Worm (Caenorhabditis elegans) whole organism, L1 larva: Measurements from ENCODE around the gene F17A2.16.

Experiments used
- C04F5.9 ChIP-seq: sonication (generic microtip); optimal IDR thresholded peaks from 2 replicates; lab custom pipeline; 2016; ENCODE audit warnings: missing genetic modification characterization, missing compliant biosample characterization
- C16A3.4 ChIP-seq: fragments of 150-350 bp; optimal IDR thresholded peaks from 2 replicates; lab custom pipeline; 2014; ENCODE audit warnings: missing biosample characterization, missing genetic modification characterization
- aha-1 ChIP-seq: fragments of 150-350 bp; optimal IDR thresholded peaks from 2 replicates; lab custom pipeline; 2014; ENCODE audit warnings: missing biosample characterization, missing genetic modification characterization
- alr-1 ChIP-seq: fragments of 200-800 bp; sonication (Bioruptor generic); optimal IDR thresholded peaks from 2 replicates; lab custom pipeline; 2018; ENCODE audit warnings: borderline replicate concordance, mild to moderate bottlenecking, missing genetic modification characterization, missing compliant biosample characterization
- ama-1 ChIP-seq: fragments of 150-350 bp; optimal IDR thresholded peaks from 2 replicates; lab custom pipeline; 2014
- blmp-1 ChIP-seq: fragments of 150-350 bp; optimal IDR thresholded peaks from 2 replicates; lab custom pipeline; 2014; ENCODE audit warnings: missing biosample characterization, missing genetic modification characterization
- ceh-82 ChIP-seq, 3 experiments: fragments of 150-350 bp in 1 of 3; sonication (generic microtip) in 2 of 3; optimal IDR thresholded peaks; 2 replicates each; lab custom pipeline; 2014 to 2017; ENCODE audit warnings: missing biosample characterization in 3 of 3, missing genetic modification characterization in 3 of 3
- ceh-88 ChIP-seq: fragments of 200-800 bp; sonication (Bioruptor generic); IDR thresholded peaks from 2 replicates; pipeline ENCODE4 v1.3.6; 2022; ENCODE audit warnings: missing genetic modification characterization, missing compliant biosample characterization
- dsc-1 ChIP-seq: sonication (generic microtip); optimal IDR thresholded peaks from 2 replicates; lab custom pipeline; 2016; ENCODE audit warnings: mild to moderate bottlenecking, missing genetic modification characterization, missing compliant biosample characterization
- efl-1 ChIP-seq, 4 experiments: fragments of 150-350 bp; optimal IDR thresholded peaks in 3 of 4; peaks in 1 of 4; 1 replicate in 1 of 4; 2 replicates in 3 of 4; lab custom pipeline; 2014; ENCODE audit warnings: missing biosample characterization in 2 of 4, missing genetic modification characterization in 2 of 4, missing genetic modification reagents in 2 of 4
- efl-3 ChIP-seq: fragments of 200-800 bp; sonication (Bioruptor generic); optimal IDR thresholded peaks from 2 replicates; lab custom pipeline; 2018; ENCODE audit warnings: mild to moderate bottlenecking, missing genetic modification characterization, missing compliant biosample characterization
- elt-3 ChIP-seq, 6 experiments: fragments of 150-350 bp in 1 of 6; sonication (generic microtip); optimal IDR thresholded peaks; 2 replicates each; lab custom pipeline; 2017 to 2018; ENCODE audit warnings: missing biosample characterization in 6 of 6, missing genetic modification characterization in 6 of 6, inconsistent platforms in 1 of 6
- ets-5 ChIP-seq: fragments of 200-800 bp; sonication (Bioruptor generic); IDR thresholded peaks from 2 replicates; pipeline ENCODE4 v1.3.6; 2022; ENCODE audit warnings: missing genetic modification characterization, missing compliant biosample characterization
- fkh-8 ChIP-seq: sonication (generic microtip); optimal IDR thresholded peaks from 2 replicates; lab custom pipeline; 2016; ENCODE audit warnings: mild to moderate bottlenecking, missing genetic modification characterization, missing compliant biosample characterization
- fos-1 ChIP-seq: fragments of 150-350 bp; optimal IDR thresholded peaks from 2 replicates; lab custom pipeline; 2014; ENCODE audit warnings: missing biosample characterization, missing genetic modification characterization
- grh-1 ChIP-seq: fragments of 200-800 bp; sonication (Bioruptor generic); IDR thresholded peaks from 2 replicates; pipeline ENCODE4 v1.3.6; 2022; ENCODE audit warnings: missing genetic modification reagents, missing genetic modification characterization, missing compliant biosample characterization
- irx-1 ChIP-seq: sonication (generic microtip); optimal IDR thresholded peaks from 2 replicates; lab custom pipeline; 2016; ENCODE audit warnings: missing genetic modification characterization, missing compliant biosample characterization
- jun-1 ChIP-seq: fragments of 150-350 bp; optimal IDR thresholded peaks from 2 replicates; lab custom pipeline; 2014; ENCODE audit warnings: missing biosample characterization, missing genetic modification reagents, missing genetic modification characterization
- lin-14 ChIP-seq: fragments of 200-800 bp; sonication (Bioruptor generic); optimal IDR thresholded peaks from 2 replicates; lab custom pipeline; 2018; ENCODE audit warnings: mild to moderate bottlenecking, missing genetic modification characterization, moderate library complexity, missing compliant biosample characterization
- lin-35 ChIP-seq, 2 experiments: fragments of 150-350 bp; optimal IDR thresholded peaks; 2 replicates each; lab custom pipeline; 2014; ENCODE audit warnings: missing biosample characterization in 2 of 2, missing genetic modification characterization in 2 of 2, missing genetic modification reagents in 2 of 2
- lin-39 ChIP-seq: fragments of 150-350 bp; optimal IDR thresholded peaks from 2 replicates; lab custom pipeline; 2014; ENCODE audit warnings: missing biosample characterization, missing genetic modification reagents, missing genetic modification characterization
- lir-3 ChIP-seq: sonication (generic microtip); optimal IDR thresholded peaks from 2 replicates; lab custom pipeline; 2016; ENCODE audit warnings: mild to moderate bottlenecking, missing genetic modification characterization, moderate library complexity, missing compliant biosample characterization; ENCODE audit not compliant: poor library complexity
- mdl-1 ChIP-seq, 2 experiments: fragments of 150-350 bp; optimal IDR thresholded peaks; 2 replicates each; lab custom pipeline; 2014 to 2017; ENCODE audit warnings: missing biosample characterization in 2 of 2, missing genetic modification characterization in 2 of 2, inconsistent platforms in 1 of 2
- mep-1 ChIP-seq: fragments of 150-350 bp; optimal IDR thresholded peaks from 2 replicates; lab custom pipeline; 2014; ENCODE audit warnings: missing biosample characterization, missing genetic modification characterization
- nhr-19 ChIP-seq: fragments of 200-800 bp; sonication (Bioruptor generic); conservative IDR thresholded peaks from 2 replicates; pipeline ENCODE4 v1.3.6; 2022; ENCODE audit warnings: missing genetic modification characterization, missing compliant biosample characterization
- nhr-20 ChIP-seq: sonication (generic microtip); optimal IDR thresholded peaks from 2 replicates; lab custom pipeline; 2016; ENCODE audit warnings: mild to moderate bottlenecking, missing genetic modification characterization, missing compliant biosample characterization
- nhr-47 ChIP-seq: sonication (generic microtip); optimal IDR thresholded peaks from 2 replicates; lab custom pipeline; 2016; ENCODE audit warnings: mild to moderate bottlenecking, missing genetic modification characterization, moderate library complexity, missing compliant biosample characterization
- nhr-71 ChIP-seq: sonication (generic microtip); optimal IDR thresholded peaks from 2 replicates; lab custom pipeline; 2016; ENCODE audit warnings: mild to moderate bottlenecking, missing genetic modification characterization, moderate library complexity, missing compliant biosample characterization
- nhr-77 ChIP-seq: fragments of 150-350 bp; optimal IDR thresholded peaks from 2 replicates; lab custom pipeline; 2014; ENCODE audit warnings: missing biosample characterization, missing genetic modification characterization
- nhr-85 ChIP-seq: sonication (generic microtip); peaks from one replicate; lab custom pipeline; 2016; ENCODE audit warnings: missing genetic modification characterization, inconsistent platforms, missing compliant biosample characterization
- nhr-90 ChIP-seq: sonication (generic microtip); optimal IDR thresholded peaks from 2 replicates; lab custom pipeline; 2016; ENCODE audit warnings: mild to moderate bottlenecking, missing genetic modification characterization, missing compliant biosample characterization; ENCODE audit not compliant: poor library complexity
- pax-3 ChIP-seq: fragments of 200-800 bp; sonication (Bioruptor generic); optimal IDR thresholded peaks from 2 replicates; lab custom pipeline; 2018; ENCODE audit warnings: mild to moderate bottlenecking, missing genetic modification characterization, moderate library complexity, missing compliant biosample characterization
- rnt-1 ChIP-seq: sonication (generic microtip); optimal IDR thresholded peaks from 2 replicates; lab custom pipeline; 2016; ENCODE audit warnings: mild to moderate bottlenecking, missing genetic modification characterization, moderate library complexity, missing compliant biosample characterization
- snpc-4 ChIP-seq: fragments of 150-350 bp; optimal IDR thresholded peaks from 2 replicates; lab custom pipeline; 2014; ENCODE audit warnings: missing biosample characterization, missing genetic modification characterization
- snu-23 ChIP-seq: sonication (generic microtip); optimal IDR thresholded peaks from 2 replicates; lab custom pipeline; 2016; ENCODE audit warnings: missing genetic modification characterization, missing compliant biosample characterization
- sox-4 ChIP-seq: sonication (generic microtip); optimal IDR thresholded peaks from 2 replicates; lab custom pipeline; 2016; ENCODE audit warnings: missing genetic modification characterization, missing compliant biosample characterization
- sptf-1 ChIP-seq: fragments of 150-350 bp; optimal IDR thresholded peaks from 2 replicates; lab custom pipeline; 2014; ENCODE audit warnings: missing biosample characterization, missing genetic modification characterization
- sup-37 ChIP-seq: fragments of 200-800 bp; sonication (Bioruptor generic); optimal IDR thresholded peaks from 2 replicates; lab custom pipeline; 2018; ENCODE audit warnings: mild to moderate bottlenecking, missing genetic modification characterization, missing compliant biosample characterization
- swsn-7 ChIP-seq: sonication (generic microtip); optimal IDR thresholded peaks from 2 replicates; lab custom pipeline; 2016; ENCODE audit warnings: missing genetic modification characterization, missing compliant biosample characterization
- tbx-2 ChIP-seq: sonication (generic microtip); optimal IDR thresholded peaks from 2 replicates; lab custom pipeline; 2016; ENCODE audit warnings: missing genetic modification characterization, missing compliant biosample characterization
- unc-86 ChIP-seq: sonication (generic microtip); optimal IDR thresholded peaks from 2 replicates; lab custom pipeline; 2016; ENCODE audit warnings: missing genetic modification characterization, missing compliant biosample characterization
- vab-15 ChIP-seq: sonication (generic microtip); optimal IDR thresholded peaks from 2 replicates; lab custom pipeline; 2017; ENCODE audit warnings: missing genotype, mild to moderate bottlenecking, missing genetic modification characterization, missing compliant biosample characterization
- xbp-1 ChIP-seq: sonication (generic microtip); optimal IDR thresholded peaks from 2 replicates; lab custom pipeline; 2016; ENCODE audit warnings: missing genetic modification characterization, missing compliant biosample characterization
- zip-4 ChIP-seq: fragments of 200-800 bp; sonication (Bioruptor generic); optimal IDR thresholded peaks from 2 replicates; lab custom pipeline; 2018; ENCODE audit warnings: mild to moderate bottlenecking, missing genetic modification characterization, moderate library complexity, missing compliant biosample characterization

Gene F17A2.16

ce11 chrX:12346729-12347128 lies 38.5 kb downstream of the F17A2.16 start, which contains the start of gene F42F12.11:
Gene F42F12.11, plus strand, starts transcription at chrX:12347029.
- TF ChIP-seq snpc-4 (tag; lab: Kevin White, UChicago) (no peak), irx-1 (tag; lab: Kevin White, UChicago) (no peak), ets-5 (GFP tag; lab: Robert Waterston, UW) (no peak), nhr-20 (no peak), unc-86 (tag; lab: Kevin White, UChicago) (no peak), zip-4 (no peak), C16A3.4 (tag; lab: Kevin White, UChicago) (no peak), ceh-88 (GFP tag; lab: Robert Waterston, UW) (no peak), pax-3 (tag; lab: Kevin White, UChicago) (no peak), aha-1 (tag; lab: Kevin White, UChicago) (no peak)

- TF ChIP-seq snpc-4 (tag; lab: Kevin White, UChicago): no peak
- TF ChIP-seq efl-3 (GFP tag; lab: Kevin White, UChicago): no peak
- TF ChIP-seq nhr-85 (tag; lab: Kevin White, UChicago): peak; percentile 80
- TF ChIP-seq jun-1 (tag; lab: Kevin White, UChicago): no peak
- TF ChIP-seq lin-14 (GFP tag; lab: Kevin White, UChicago): peak; percentile 36
- no peak; the same call in 1 of the 2 replicates for TF ChIP-seq grh-1
- TF ChIP-seq efl-1 (optimal IDR thresholded peaks at IDR 0.05; lab: Kevin White, UChicago): no peak
- TF ChIP-seq efl-1 (GFP tag; optimal IDR thresholded peaks at IDR 0.05 in 1 of 2; lab: Kevin White, UChicago): peak in 1 of 2 experiments; percentile 76
- peak; percentile 15 for TF ChIP-seq xbp-1 (tag; lab: Kevin White, UChicago)
- TF ChIP-seq swsn-7 (tag; lab: Kevin White, UChicago): peak; percentile 22
- TF ChIP-seq nhr-71: peak; percentile 54
- peak; percentile 63 for TF ChIP-seq C16A3.4 (tag; lab: Kevin White, UChicago)
- no peak for TF ChIP-seq aha-1 (tag; lab: Kevin White, UChicago)
- peak; percentile 69 for TF ChIP-seq nhr-19 (GFP tag; lab: Robert Waterston, UW)
- peak; percentile 41 for TF ChIP-seq mep-1 (tag; lab: Kevin White, UChicago)
- TF ChIP-seq nhr-90 (tag; lab: Kevin White, UChicago): peak; percentile 58
- peak in 1 of 2 experiments; percentile 8 for TF ChIP-seq mdl-1 (tag; optimal IDR thresholded peaks at IDR 0.05; lab: Kevin White, UChicago)
- TF ChIP-seq lin-39 (tag; lab: Kevin White, UChicago): no peak
- peak in 2 of 6 experiments; percentile 42 to 54 for TF ChIP-seq elt-3 (tag; optimal IDR thresholded peaks at IDR 0.05; lab: Kevin White, UChicago)
- peak; percentile 35 for TF ChIP-seq nhr-47 (tag; lab: Kevin White, UChicago)
- no peak for TF ChIP-seq sox-4 (tag; lab: Kevin White, UChicago)
- TF ChIP-seq lin-35 (GFP tag; optimal IDR thresholded peaks at IDR 0.05; lab: Kevin White, UChicago): peak in 1 of 2 experiments; percentile 74
- TF ChIP-seq nhr-20: peak; percentile 57
- TF ChIP-seq blmp-1: no peak
- peak in 2 of 3 experiments; percentile 36 to 46 for TF ChIP-seq ceh-82 (tag; optimal IDR thresholded peaks at IDR 0.05; lab: Kevin White, UChicago)
- TF ChIP-seq rnt-1 (tag; lab: Kevin White, UChicago): peak; percentile 65
- peak; percentile 5 for TF ChIP-seq nhr-77 (tag; lab: Kevin White, UChicago)
- no peak for TF ChIP-seq vab-15 (tag; lab: Kevin White, UChicago)
- TF ChIP-seq lir-3: peak; percentile 52
- TF ChIP-seq ceh-88 (GFP tag; lab: Robert Waterston, UW): no peak
- TF ChIP-seq tbx-2 (tag; lab: Kevin White, UChicago): peak; percentile 6
- peak; percentile 72 for TF ChIP-seq snu-23
- TF ChIP-seq dsc-1 (tag; lab: Kevin White, UChicago): no peak
- no peak for TF ChIP-seq pax-3 (tag; lab: Kevin White, UChicago)
- TF ChIP-seq fos-1 (tag; lab: Kevin White, UChicago): peak; percentile 6
Measured at ce11 chrX:12347822-12348221, 39.6 kb downstream of the F17A2.16 start.

- TF ChIP-seq grh-1 (no peak), lin-39 (tag; lab: Kevin White, UChicago) (no peak), lin-14 (GFP tag; lab: Kevin White, UChicago) (no peak), alr-1 (tag; lab: Kevin White, UChicago) (no peak), ama-1 (lab: Kevin White, UChicago) (no peak), irx-1 (tag; lab: Kevin White, UChicago) (no peak), sup-37 (GFP tag; lab: Kevin White, UChicago) (no peak), C04F5.9 (no peak), fkh-8 (tag; lab: Kevin White, UChicago) (no peak), sptf-1 (no peak), efl-1 (optimal IDR thresholded peaks at IDR 0.05; lab: Kevin White, UChicago) (no peak), efl-1 (GFP tag; optimal IDR thresholded peaks at IDR 0.05 in 1 of 2; lab: Kevin White, UChicago) (no peak)
Measured at ce11 chrX:12348329-12348728, 40.1 kb downstream of the F17A2.16 start, which contains the start of gene F42F12.14. Gene F42F12.14, plus strand, starts transcription at chrX:12348629.
